Worm (Caenorhabditis elegans): ENCODE data around the gene C07G1.6.

The C07G1.6 gene

DNA sequence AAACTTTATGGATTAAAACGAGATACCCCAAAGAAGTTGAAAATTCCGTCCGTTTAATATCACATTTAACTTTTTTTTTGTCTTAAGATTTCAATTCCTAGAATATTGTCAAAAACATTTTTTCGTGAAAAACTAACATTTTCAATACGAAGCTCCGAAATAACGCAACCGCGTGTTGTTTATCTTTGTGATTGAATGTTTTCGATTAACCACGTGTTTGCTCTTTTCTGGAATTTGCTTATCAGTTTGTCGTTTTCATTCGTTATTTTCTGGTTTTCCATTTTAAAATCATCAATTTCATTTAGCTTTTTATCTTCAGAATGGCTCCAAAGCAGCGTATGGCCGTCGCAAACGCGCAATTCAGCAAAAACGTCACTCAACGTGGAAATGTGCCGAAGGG is 15.2 kb upstream of the C07G1.6 start, which contains the start of gene serp-1.2:
Gene serp-1.2 (plus strand): TSS at position 318 of the 400 bp plus-strand sequence.
- TF ChIP-seq attf-3 (GFP tag; conservative IDR thresholded peaks at IDR 0.05) (peak; percentile 85), K12H6.12 (tag; optimal IDR thresholded peaks at IDR 0.05) (no peak), nhr-80 (tag; optimal IDR thresholded peaks at IDR 0.05) (peak; percentile 66), snpc-4 (GFP tag; optimal IDR thresholded peaks at IDR 0.05) (no peak), snpc-4 (tag; optimal IDR thresholded peaks at IDR 0.05) (peak in 1 of 4 experiments; percentile 9), F10E7.11 (tag; optimal IDR thresholded peaks at IDR 0.05) (no peak), let-607 (tag; optimal IDR thresholded peaks at IDR 0.05) (peak in 1 of 2 experiments; percentile 51), attf-6 (GFP tag; IDR thresholded peaks at IDR 0.05) (no peak)

DNA sequence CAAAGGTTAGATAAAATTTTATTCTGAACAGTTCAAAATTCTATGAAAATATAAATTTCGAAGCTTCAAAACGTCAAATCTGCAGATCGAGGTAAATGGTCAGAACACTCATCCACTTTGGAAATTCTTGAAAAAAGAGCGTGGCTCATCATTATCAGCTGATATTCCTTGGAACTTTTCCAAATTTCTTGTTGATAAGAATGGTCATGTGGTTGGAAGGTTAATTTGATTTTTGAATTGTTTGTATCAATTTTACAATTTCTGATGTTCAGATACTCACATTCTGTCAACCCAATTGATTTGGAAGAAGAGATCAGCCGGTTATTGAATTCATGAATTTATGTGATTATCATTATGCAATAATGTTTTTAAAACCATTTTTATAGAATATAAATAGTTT is 12.9 kb upstream of the C07G1.6 start:
- TF ChIP-seq nhr-80 (tag; optimal IDR thresholded peaks at IDR 0.05) = peak; percentile 14
- TF ChIP-seq somi-1 (GFP tag; optimal IDR thresholded peaks at IDR 0.05) = no peak

DNA sequence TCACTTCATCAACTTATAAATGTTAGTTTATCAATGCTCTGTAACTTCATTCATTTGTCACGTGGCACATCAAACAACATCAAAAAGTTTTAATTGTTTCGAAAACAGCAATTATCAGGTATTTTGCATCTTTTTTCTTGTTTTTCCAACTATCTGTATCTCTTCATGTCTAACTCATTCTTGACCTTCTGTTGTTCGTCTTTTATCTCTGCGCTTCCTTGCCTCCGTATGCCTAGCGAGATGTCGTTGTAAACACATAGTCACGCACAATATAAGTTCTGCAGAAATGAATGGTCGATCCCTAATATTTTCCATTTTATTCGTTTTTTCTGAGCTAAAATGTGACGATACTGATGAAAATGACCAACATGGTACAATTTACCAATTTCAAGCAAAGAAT is 11.7 kb upstream of the C07G1.6 start, which contains the start of gene gpx-6:
Gene gpx-6 (plus strand): TSS at position 257 of the 400 bp plus-strand sequence.
- no peak for TF ChIP-seq nhr-80 (tag; optimal IDR thresholded peaks at IDR 0.05)
- TF ChIP-seq F37B4.10 (GFP tag; IDR thresholded peaks at IDR 0.05) = no peak
- TF ChIP-seq egl-18 (GFP tag; IDR thresholded peaks at IDR 0.05) = no peak
- TF ChIP-seq ceh-58 (GFP tag; IDR thresholded peaks at IDR 0.05) = no peak
- TF ChIP-seq aptf-2 (GFP tag; conservative IDR thresholded peaks at IDR 0.05) = no peak
- TF ChIP-seq F57C9.4 (tag; optimal IDR thresholded peaks at IDR 0.05) = no peak
- TF ChIP-seq Y95B8A.8 (GFP tag; IDR thresholded peaks at IDR 0.05) = no peak
- TF ChIP-seq xnd-1 (tag; optimal IDR thresholded peaks at IDR 0.05) = no peak
- TF ChIP-seq K11D2.4 (GFP tag; IDR thresholded peaks at IDR 0.05) = no peak
- TF ChIP-seq attf-6 (GFP tag; IDR thresholded peaks at IDR 0.05) = no peak
- no peak for TF ChIP-seq B0261.1 (tag; optimal IDR thresholded peaks at IDR 0.05)
- TF ChIP-seq F23B12.7 (tag; optimal IDR thresholded peaks at IDR 0.05; ENCODE audit: insufficient read depth) = no peak

DNA sequence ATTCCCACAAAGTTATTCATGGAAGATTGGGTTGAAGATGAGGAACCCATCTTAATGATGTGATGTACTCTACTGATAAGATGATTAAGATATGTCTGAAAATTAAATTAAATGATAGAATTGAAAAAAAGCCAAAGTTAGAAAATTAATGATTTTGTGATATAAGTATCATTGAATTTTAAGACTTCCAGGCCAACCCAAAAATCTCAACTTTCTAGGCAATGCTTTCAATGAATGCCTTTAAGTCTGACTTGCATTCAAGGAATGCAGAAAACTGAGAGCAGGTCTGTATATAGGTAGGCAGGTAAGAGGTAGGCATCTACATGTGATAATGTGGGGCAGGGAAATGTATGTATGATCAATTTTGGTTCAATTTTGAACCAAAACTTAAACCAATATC is 9.8 kb upstream of the C07G1.6 start, which contains the start of gene ocr-2:
Gene ocr-2 (minus strand): TSS at position 101 of the 400 bp plus-strand sequence.
- no peak for TF ChIP-seq F23B12.7 (tag; optimal IDR thresholded peaks at IDR 0.05; ENCODE audit: insufficient read depth)
- no peak for TF ChIP-seq madf-8 (GFP tag; conservative IDR thresholded peaks at IDR 0.05)
- TF ChIP-seq lin-35 (GFP tag; optimal IDR thresholded peaks at IDR 0.05) = no peak
- no peak for TF ChIP-seq ccch-3 (GFP tag; optimal IDR thresholded peaks at IDR 0.05)
- TF ChIP-seq F37B4.10 (GFP tag; IDR thresholded peaks at IDR 0.05) = no peak
- no peak for TF ChIP-seq Y53F4B.3 (GFP tag; IDR thresholded peaks at IDR 0.05)
- TF ChIP-seq ztf-3 (GFP tag; optimal IDR thresholded peaks at IDR 0.05) = no peak
- TF ChIP-seq lin-54 (GFP tag; optimal IDR thresholded peaks at IDR 0.05) = no peak
- no peak for TF ChIP-seq madf-6 (GFP tag; IDR thresholded peaks at IDR 0.05)
- no peak for TF ChIP-seq rpc-1 (optimal IDR thresholded peaks at IDR 0.05)
- TF ChIP-seq rpc-1 (tag; optimal IDR thresholded peaks at IDR 0.05) = no peak
- no peak for TF ChIP-seq chd-7 (tag; optimal IDR thresholded peaks at IDR 0.05)
- TF ChIP-seq B0336.3 (GFP tag; IDR thresholded peaks at IDR 0.05) = no peak

DNA sequence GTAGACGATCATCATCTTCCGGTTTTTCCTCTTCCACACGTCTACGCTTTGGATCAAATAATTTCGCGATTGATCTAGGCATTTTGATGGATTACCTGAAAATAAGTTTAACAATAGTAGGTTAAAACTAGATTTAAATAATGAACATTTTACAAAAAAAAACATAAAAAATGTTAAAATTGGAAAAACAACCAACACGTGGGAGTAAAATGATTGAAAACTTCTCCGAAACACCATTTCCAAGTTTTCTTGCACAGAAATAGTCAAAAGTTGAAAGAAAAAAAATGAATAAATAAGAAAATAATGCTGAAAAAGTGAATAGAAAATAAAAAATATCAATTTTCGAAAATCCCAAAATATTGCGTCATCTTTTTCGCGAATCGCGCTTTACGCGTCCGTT is 1.5 kb upstream of the C07G1.6 start, which contains the start of gene C07G1.7:
Gene C07G1.7 (minus strand): TSS at position 101 of the 400 bp plus-strand sequence.
- no peak for TF ChIP-seq B0261.1 (tag; optimal IDR thresholded peaks at IDR 0.05)
- no peak for TF ChIP-seq madf-10 (tag; optimal IDR thresholded peaks at IDR 0.05)
- no peak for TF ChIP-seq sdz-38 (tag; optimal IDR thresholded peaks at IDR 0.05)
- TF ChIP-seq sptf-2 (GFP tag; optimal IDR thresholded peaks at IDR 0.05) = no peak
- no peak for TF ChIP-seq mxl-1 (tag; optimal IDR thresholded peaks at IDR 0.05)
- TF ChIP-seq D2030.7 (GFP tag; IDR thresholded peaks at IDR 0.05) = no peak
- TF ChIP-seq snpc-1.3 (tag; optimal IDR thresholded peaks at IDR 0.05; ENCODE audit: insufficient read depth) = no peak
- no peak for TF ChIP-seq nhr-179 (tag; optimal IDR thresholded peaks at IDR 0.05)
- TF ChIP-seq bed-1 (GFP tag; IDR thresholded peaks at IDR 0.05) = no peak
